Worm (Caenorhabditis elegans) whole organism, late embryonic: ENCODE measurements around the gene C08F1.12.

Experiments
- che-1 ChIP-seq: sonication (generic microtip); optimal IDR thresholded peaks from 2 replicates; lab custom pipeline; 2016; ENCODE audit warnings: mild to moderate bottlenecking, missing genetic modification characterization, missing compliant biosample characterization
- hlh-6 ChIP-seq: sonication (generic microtip); optimal IDR thresholded peaks from 2 replicates; lab custom pipeline; 2016; ENCODE audit warnings: missing genotype, missing genetic modification characterization, missing compliant biosample characterization
- hlh-8 ChIP-seq: sonication (generic microtip); optimal IDR thresholded peaks from 2 replicates; lab custom pipeline; 2016; ENCODE audit warnings: missing genotype, missing genetic modification characterization, missing compliant biosample characterization
- nfya-1 ChIP-seq: sonication (generic microtip); optimal IDR thresholded peaks from 2 replicates; lab custom pipeline; 2017; ENCODE audit warnings: missing genetic modification characterization, mild to moderate bottlenecking, missing compliant biosample characterization, antibody characterized with exemption, moderate library complexity
- nhr-11 ChIP-seq: fragments of 150-350 bp; optimal IDR thresholded peaks from 2 replicates; lab custom pipeline; 2014; ENCODE audit warnings: missing biosample characterization, missing genetic modification characterization
- pag-3 ChIP-seq: sonication (generic microtip); optimal IDR thresholded peaks from 2 replicates; lab custom pipeline; 2016; ENCODE audit warnings: missing compliant biosample characterization, missing genetic modification characterization, borderline replicate concordance
- pat-9 ChIP-seq: fragments of 200-800 bp; sonication (Bioruptor generic); optimal IDR thresholded peaks from 2 replicates; lab custom pipeline; 2018; ENCODE audit warnings: mild to moderate bottlenecking, missing genetic modification characterization, moderate library complexity, missing compliant biosample characterization
- pha-4 ChIP-seq: fragments of 150-350 bp; optimal IDR thresholded peaks from 2 replicates; lab custom pipeline; 2018; ENCODE audit warnings: missing biosample characterization, missing genetic modification reagents, missing genetic modification characterization
- pqm-1 ChIP-seq: sonication (generic microtip); optimal IDR thresholded peaks from 2 replicates; lab custom pipeline; 2016; ENCODE audit warnings: missing genetic modification characterization, missing compliant biosample characterization
- sox-4 ChIP-seq: sonication (generic microtip); optimal IDR thresholded peaks from 2 replicates; lab custom pipeline; 2017; ENCODE audit warnings: mild to moderate bottlenecking, missing genetic modification characterization, inconsistent platforms, missing compliant biosample characterization
- unc-55 ChIP-seq: sonication (generic microtip); optimal IDR thresholded peaks from 2 replicates; lab custom pipeline; 2017; ENCODE audit warnings: missing biosample characterization, missing genetic modification reagents, missing genetic modification characterization

DNA sequence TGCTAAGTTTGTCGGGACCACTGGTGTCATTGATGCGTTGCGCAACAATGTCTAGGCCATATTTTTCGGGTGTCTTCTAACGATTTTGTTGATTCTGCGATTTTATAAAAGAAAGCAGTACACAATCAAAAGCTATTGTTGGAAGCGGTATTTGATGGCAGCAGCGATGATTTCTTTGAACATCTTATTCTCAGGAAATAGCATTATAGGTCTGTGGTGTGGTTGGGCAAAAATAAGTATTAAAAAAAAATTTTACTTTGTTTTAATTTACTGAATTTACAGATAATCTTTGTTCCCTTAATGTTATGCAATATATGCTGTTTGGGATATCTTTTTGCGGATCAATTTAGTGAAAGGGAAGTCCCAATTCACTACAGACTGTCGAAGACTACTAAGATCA, 49.2 kb downstream of the C08F1.12 start, which contains the start of gene F36H5.10:
- TF ChIP-seq nfya-1 (tag; lab: Kevin White, UChicago) (no peak), nhr-11 (no peak), pag-3 (tag; lab: Kevin White, UChicago) (no peak), pat-9 (no peak), sox-4 (tag; lab: Kevin White, UChicago) (no peak), pqm-1 (tag; lab: Kevin White, UChicago) (no peak), che-1 (tag; lab: Kevin White, UChicago) (no peak), pha-4 (tag; lab: Kevin White, UChicago) (no peak), hlh-6 (tag; lab: Kevin White, UChicago) (no peak), hlh-8 (tag; lab: Kevin White, UChicago) (no peak), unc-55 (GFP tag; lab: Kevin White, UChicago) (no peak)
